Fruit fly (Drosophila melanogaster) whole organism, prepupa: ENCODE results near the gene CG4362.

Source experiments
- CG10631 ChIP-seq: fragments of 200-800 bp; sonication (Bioruptor generic); optimal IDR thresholded peaks from 2 replicates; lab custom pipeline; 2016; ENCODE audit warnings: missing biosample characterization, missing genetic modification characterization
- CG10669 ChIP-seq: fragments of 200-800 bp; sonication (Bioruptor generic); optimal IDR thresholded peaks from 3 replicates; lab custom pipeline; 2018; ENCODE audit warnings: missing biosample characterization, mild to moderate bottlenecking, missing genetic modification characterization, moderate library complexity
- CG11294 ChIP-seq: fragments of 200-800 bp; sonication (Bioruptor generic); IDR thresholded peaks from 2 replicates; pipeline ENCODE4 v1.3.6; 2022; ENCODE audit warnings: missing biosample characterization, missing genetic modification characterization
- CG11762 ChIP-seq: fragments of 200-800 bp; sonication (Bioruptor generic); optimal IDR thresholded peaks from 3 replicates; lab custom pipeline; 2016; ENCODE audit warnings: missing biosample characterization, missing genetic modification characterization; ENCODE audit not compliant: insufficient read depth
- CG11902 ChIP-seq: fragments of 200-800 bp; sonication (Bioruptor generic); optimal IDR thresholded peaks from 3 replicates; lab custom pipeline; 2016; ENCODE audit warnings: missing biosample characterization, missing genetic modification characterization
- CG1621 ChIP-seq: fragments of 200-800 bp; sonication (Bioruptor generic); optimal IDR thresholded peaks from 3 replicates; lab custom pipeline; 2018; ENCODE audit warnings: missing biosample characterization, mild to moderate bottlenecking, missing genetic modification characterization
- CG16779 ChIP-seq: fragments of 200-800 bp; sonication (Bioruptor generic); optimal IDR thresholded peaks from 3 replicates; lab custom pipeline; 2017; ENCODE audit warnings: missing biosample characterization, mild to moderate bottlenecking, missing genetic modification characterization
- CG3032 ChIP-seq: fragments of 200-800 bp; optimal IDR thresholded peaks from 2 replicates; lab custom pipeline; 2019; ENCODE audit warnings: missing biosample characterization, mild to moderate bottlenecking, missing genetic modification characterization, moderate library complexity
- CG31627 ChIP-seq: fragments of 200-800 bp; sonication (Bioruptor generic); optimal IDR thresholded peaks from 3 replicates; lab custom pipeline; 2016; ENCODE audit warnings: missing biosample characterization, missing genetic modification characterization
- CG32006 ChIP-seq: fragments of 200-800 bp; sonication (Bioruptor generic); optimal IDR thresholded peaks from 3 replicates; lab custom pipeline; 2017; ENCODE audit warnings: missing biosample characterization, mild to moderate bottlenecking, missing genetic modification characterization
- CG34406 ChIP-seq: fragments of 200-800 bp; sonication (Bioruptor generic); optimal IDR thresholded peaks from 3 replicates; lab custom pipeline; 2016; ENCODE audit warnings: missing biosample characterization, missing genetic modification characterization
- CG3919 ChIP-seq: fragments of 200-800 bp; sonication (Bioruptor generic); optimal IDR thresholded peaks from 3 replicates; lab custom pipeline; 2016; ENCODE audit warnings: missing biosample characterization, missing genetic modification characterization
- CG4318 ChIP-seq: fragments of 200-800 bp; sonication (Bioruptor generic); optimal IDR thresholded peaks from 3 replicates; lab custom pipeline; 2017; ENCODE audit warnings: missing biosample characterization, mild to moderate bottlenecking, missing genetic modification characterization
- CG6163 ChIP-seq: fragments of 200-800 bp; sonication (Bioruptor generic); IDR thresholded peaks from 3 replicates; pipeline ENCODE4 v1.3.6; 2022; ENCODE audit warnings: missing biosample characterization, missing genetic modification characterization
- CG6808 ChIP-seq: fragments of 200-800 bp; sonication (Bioruptor generic); optimal IDR thresholded peaks from 3 replicates; lab custom pipeline; 2017; ENCODE audit warnings: missing biosample characterization, missing genetic modification characterization, mild to moderate bottlenecking, moderate library complexity, missing genetic modification reagents
- CG6854 ChIP-seq: fragments of 200-800 bp; sonication (Bioruptor generic); optimal IDR thresholded peaks from 2 replicates; lab custom pipeline; 2017; ENCODE audit warnings: missing biosample characterization, mild to moderate bottlenecking, missing genetic modification characterization
- CG7368 ChIP-seq: fragments of 200-800 bp; sonication (Bioruptor generic); optimal IDR thresholded peaks from 3 replicates; lab custom pipeline; 2016; ENCODE audit warnings: missing biosample characterization, missing genetic modification characterization
- CG8119 ChIP-seq: fragments of 200-800 bp; sonication (Bioruptor generic); IDR thresholded peaks from 3 replicates; pipeline ENCODE4 v1.3.6; 2022; ENCODE audit warnings: missing biosample characterization, missing genetic modification characterization
- CG8319 ChIP-seq: fragments of 200-800 bp; sonication (Bioruptor generic); optimal IDR thresholded peaks from 3 replicates; lab custom pipeline; 2016; ENCODE audit warnings: missing biosample characterization, missing genetic modification characterization
- CG8632 ChIP-seq: fragments of 200-800 bp; sonication (Bioruptor generic); optimal IDR thresholded peaks from 3 replicates; lab custom pipeline; 2016; ENCODE audit warnings: missing biosample characterization, missing genetic modification characterization
- CG9139 ChIP-seq: fragments of 200-800 bp; sonication (Bioruptor generic); optimal IDR thresholded peaks from 3 replicates; lab custom pipeline; 2017; ENCODE audit warnings: missing biosample characterization, mild to moderate bottlenecking, missing genetic modification characterization
- Eip75B ChIP-seq: fragments of 200-800 bp; sonication (Bioruptor generic); optimal IDR thresholded peaks from 3 replicates; lab custom pipeline; 2016; ENCODE audit warnings: missing biosample characterization, missing genetic modification characterization
- Eip93F ChIP-seq: fragments of 200-800 bp; sonication (Bioruptor generic); optimal IDR thresholded peaks from 2 replicates; lab custom pipeline; 2016; ENCODE audit warnings: missing biosample characterization, mild to moderate bottlenecking, missing genetic modification characterization
- Ets96B ChIP-seq: fragments of 200-800 bp; optimal IDR thresholded peaks from 2 replicates; lab custom pipeline; 2019; ENCODE audit warnings: missing biosample characterization, mild to moderate bottlenecking, missing genetic modification characterization, moderate library complexity
- Gug ChIP-seq: fragments of 200-800 bp; sonication (Bioruptor generic); IDR thresholded peaks from 2 replicates; pipeline ENCODE4 v1.3.6; 2022; ENCODE audit warnings: missing biosample characterization, missing genetic modification characterization
- Hr38 ChIP-seq: sonication (Bioruptor generic); optimal IDR thresholded peaks from 2 replicates; lab custom pipeline; 2016; ENCODE audit warnings: missing biosample characterization, missing genetic modification characterization
- Hr4 ChIP-seq: fragments of 200-800 bp; sonication (Bioruptor generic); optimal IDR thresholded peaks from 3 replicates; lab custom pipeline; 2016; ENCODE audit warnings: missing biosample characterization, missing genetic modification characterization
- Lpt ChIP-seq: fragments of 200-800 bp; sonication (Bioruptor generic); optimal IDR thresholded peaks from 3 replicates; lab custom pipeline; 2016; ENCODE audit warnings: missing biosample characterization, missing genetic modification characterization
- Met ChIP-seq: fragments of 200-800 bp; sonication (Bioruptor generic); optimal IDR thresholded peaks from 3 replicates; lab custom pipeline; 2016; ENCODE audit warnings: missing biosample characterization, missing genetic modification characterization
- Smox ChIP-seq: fragments of 200-800 bp; sonication (Bioruptor generic); optimal IDR thresholded peaks from 3 replicates; lab custom pipeline; 2016; ENCODE audit warnings: missing biosample characterization, missing genetic modification characterization
- Sox102F ChIP-seq: fragments of 200-800 bp; sonication (Bioruptor generic); optimal IDR thresholded peaks from 2 replicates; lab custom pipeline; 2016; ENCODE audit warnings: missing biosample characterization, mild to moderate bottlenecking, missing genetic modification characterization
- Sox14 ChIP-seq: fragments of 200-800 bp; sonication (Bioruptor generic); optimal IDR thresholded peaks from 3 replicates; lab custom pipeline; 2016; ENCODE audit warnings: missing biosample characterization, missing genetic modification characterization
- Sox15 ChIP-seq: fragments of 200-800 bp; sonication (Bioruptor generic); optimal IDR thresholded peaks from 3 replicates; lab custom pipeline; 2016; ENCODE audit warnings: missing biosample characterization, missing genetic modification characterization
- achi ChIP-seq: fragments of 200-800 bp; sonication (Bioruptor generic); optimal IDR thresholded peaks from 3 replicates; lab custom pipeline; 2016; ENCODE audit warnings: missing biosample characterization, missing genetic modification characterization
- dac ChIP-seq: fragments of 200-800 bp; sonication (Bioruptor generic); optimal IDR thresholded peaks from 2 replicates; lab custom pipeline; 2017; ENCODE audit warnings: missing biosample characterization, mild to moderate bottlenecking, missing genetic modification characterization
- fd59A ChIP-seq: fragments of 200-800 bp; sonication (Bioruptor generic); optimal IDR thresholded peaks from 2 replicates; lab custom pipeline; 2017; ENCODE audit warnings: missing biosample characterization, mild to moderate bottlenecking, missing genetic modification characterization, missing genetic modification reagents
- fd85E ChIP-seq: fragments of 200-800 bp; sonication (Bioruptor generic); optimal IDR thresholded peaks from 3 replicates; lab custom pipeline; 2016; ENCODE audit warnings: missing biosample characterization, missing genetic modification characterization
- fkh ChIP-seq: fragments of 200-800 bp; sonication (Bioruptor generic); optimal IDR thresholded peaks from 3 replicates; lab custom pipeline; 2017; ENCODE audit warnings: missing biosample characterization, mild to moderate bottlenecking, missing genetic modification characterization, moderate library complexity
- lz ChIP-seq: fragments of 200-800 bp; sonication (Bioruptor generic); optimal IDR thresholded peaks from 3 replicates; lab custom pipeline; 2016; ENCODE audit warnings: missing biosample characterization, missing genetic modification characterization
- net ChIP-seq: fragments of 200-800 bp; sonication (Bioruptor generic); optimal IDR thresholded peaks from 3 replicates; lab custom pipeline; 2016; ENCODE audit warnings: missing biosample characterization, missing genetic modification characterization
- pdm3 ChIP-seq: fragments of 200-800 bp; sonication (Bioruptor generic); optimal IDR thresholded peaks from 3 replicates; lab custom pipeline; 2016; ENCODE audit warnings: missing biosample characterization, missing genetic modification characterization
- salr ChIP-seq, 2 experiments: fragments of 200-800 bp; sonication (Bioruptor generic); optimal IDR thresholded peaks; 3 replicates each; lab custom pipeline; 2016 to 2018; ENCODE audit warnings: missing biosample characterization in 2 of 2, missing genetic modification characterization in 2 of 2, mild to moderate bottlenecking in 1 of 2
- ss ChIP-seq, 2 experiments: fragments of 200-800 bp; sonication (Bioruptor generic); optimal IDR thresholded peaks; 2 replicates in 1 of 2; 3 replicates in 1 of 2; lab custom pipeline; 2017 to 2018; ENCODE audit warnings: mild to moderate bottlenecking in 2 of 2, missing biosample characterization in 2 of 2, missing genetic modification characterization in 2 of 2, moderate library complexity in 1 of 2
- svp ChIP-seq: fragments of 200-800 bp; sonication (Bioruptor generic); peaks from one replicate; lab custom pipeline; 2016; ENCODE audit warnings: missing biosample characterization, missing genetic modification characterization
- topi ChIP-seq: fragments of 200-800 bp; sonication (Bioruptor generic); optimal IDR thresholded peaks from 3 replicates; lab custom pipeline; 2016; ENCODE audit warnings: missing biosample characterization, missing genetic modification characterization
- vri ChIP-seq: fragments of 200-800 bp; sonication (Bioruptor generic); optimal IDR thresholded peaks from 3 replicates; lab custom pipeline; 2016; ENCODE audit warnings: missing biosample characterization, mild to moderate bottlenecking, missing genetic modification characterization

The CG4362 gene

dm6 chr3R:20312838-20313237 lies 5.5 kb upstream of the CG4362 start (continued):
- TF ChIP-seq ss (GFP tag; optimal IDR thresholded peaks at IDR 0.05; lab: Kevin White, UChicago) (peak in 1 of 2 experiments; percentile 5), Sox15 (GFP tag; lab: Kevin White, UChicago) (no peak), CG7368 (GFP tag; lab: Kevin White, UChicago) (peak; percentile 68), CG6163 (peak; percentile 87), Hr38 (no peak), vri (GFP tag; lab: Kevin White, UChicago) (peak; percentile 66), fd85E (GFP tag; lab: Kevin White, UChicago) (no peak), Sox102F (GFP tag; lab: Kevin White, UChicago) (peak; percentile 55), Met (GFP tag; lab: Kevin White, UChicago) (peak; percentile 75), Smox (peak; percentile 42), CG6854 (no peak), CG9139 (GFP tag; lab: Kevin White, UChicago) (no peak), Hr4 (GFP tag; lab: Kevin White, UChicago) (peak; percentile 83), Eip75B (peak; percentile 71)

- TF ChIP-seq CG11902 (GFP tag; lab: Kevin White, UChicago), result no peak
- TF ChIP-seq CG10669 (GFP tag; lab: Kevin White, UChicago), result no peak
- no peak for TF ChIP-seq lz (GFP tag; lab: Kevin White, UChicago)
- TF ChIP-seq CG4318 (GFP tag; lab: Kevin White, UChicago), result no peak
- peak; percentile 19 for TF ChIP-seq fkh (GFP tag; lab: Kevin White, UChicago)
- peak; percentile 2 for TF ChIP-seq CG1621
- TF ChIP-seq topi (GFP tag; lab: Kevin White, UChicago), result no peak
- TF ChIP-seq net (GFP tag; lab: Kevin White, UChicago), result no peak
- TF ChIP-seq CG34406, result no peak
- no peak for TF ChIP-seq CG8632 (GFP tag; lab: Kevin White, UChicago)
- TF ChIP-seq svp (GFP tag; lab: Kevin White, UChicago), result peak; percentile 85
Measured at dm6 chr3R:20311406-20311805, 4.1 kb upstream of the CG4362 start.

- peak; percentile 31 for TF ChIP-seq Hr4 (GFP tag; lab: Kevin White, UChicago)
- peak; percentile 53 for TF ChIP-seq CG32006
- no peak for TF ChIP-seq Hr38
- TF ChIP-seq CG8119 (GFP tag; lab: Robert Waterston, UW), result no peak
- TF ChIP-seq fd59A (GFP tag; lab: Kevin White, UChicago), result no peak
- no peak for TF ChIP-seq CG3032
- no peak for TF ChIP-seq CG8632 (GFP tag; lab: Kevin White, UChicago)
- peak; percentile 7 for TF ChIP-seq pdm3 (GFP tag; lab: Kevin White, UChicago)
- TF ChIP-seq lz (GFP tag; lab: Kevin White, UChicago), result no peak
- TF ChIP-seq Ets96B, result no peak
- no peak for TF ChIP-seq CG6163
- TF ChIP-seq net (GFP tag; lab: Kevin White, UChicago), result peak; percentile 2
- peak; percentile 5 for TF ChIP-seq achi (GFP tag; lab: Kevin White, UChicago)
- TF ChIP-seq Met (GFP tag; lab: Kevin White, UChicago), result peak; percentile 49
- no peak for TF ChIP-seq Sox14 (GFP tag; lab: Kevin White, UChicago)
- TF ChIP-seq Lpt (GFP tag; lab: Kevin White, UChicago), result no peak
- TF ChIP-seq CG11294, result no peak
- TF ChIP-seq CG9139 (GFP tag; lab: Kevin White, UChicago), result no peak
- TF ChIP-seq CG11902 (GFP tag; lab: Kevin White, UChicago), result no peak
- peak; percentile 55 for TF ChIP-seq vri (GFP tag; lab: Kevin White, UChicago)
- peak; percentile 10 for TF ChIP-seq Eip75B
- peak in 1 of 2 experiments; percentile 30 for TF ChIP-seq salr (GFP tag; optimal IDR thresholded peaks at IDR 0.05; lab: Kevin White, UChicago)
- no peak for TF ChIP-seq dac (GFP tag; lab: Kevin White, UChicago)
- no peak for TF ChIP-seq topi (GFP tag; lab: Kevin White, UChicago)
- TF ChIP-seq Eip93F (GFP tag; lab: Kevin White, UChicago), result no peak
- TF ChIP-seq CG4318 (GFP tag; lab: Kevin White, UChicago), result no peak
- no peak for TF ChIP-seq CG1621
- no peak for TF ChIP-seq CG3919 (GFP tag; lab: Kevin White, UChicago)
- TF ChIP-seq CG31627, result no peak
- no peak for TF ChIP-seq CG11762 (GFP tag; lab: Kevin White, UChicago)
- TF ChIP-seq CG6808 (GFP tag; lab: Kevin White, UChicago), result no peak
- no peak for TF ChIP-seq CG10631 (GFP tag; lab: Kevin White, UChicago)
- TF ChIP-seq Sox102F (GFP tag; lab: Kevin White, UChicago), result peak; percentile 19
- no peak for TF ChIP-seq fkh (GFP tag; lab: Kevin White, UChicago)
- no peak for TF ChIP-seq Sox15 (GFP tag; lab: Kevin White, UChicago)
- TF ChIP-seq CG7368 (GFP tag; lab: Kevin White, UChicago), result no peak
- no peak for TF ChIP-seq CG16779 (tag; lab: Kevin White, UChicago)
- TF ChIP-seq Gug, result no peak
- no peak for TF ChIP-seq CG8319 (GFP tag; lab: Kevin White, UChicago)
- no peak for TF ChIP-seq CG6854
Measured at dm6 chr3R:20310905-20311304, 3.6 kb upstream of the CG4362 start.
